Worm (Caenorhabditis elegans): ENCODE measurements around the gene srbc-6.

- TF ChIP-seq pqm-1 (tag; optimal IDR thresholded peaks at IDR 0.05) (no peak), ama-1 (optimal IDR thresholded peaks at IDR 0.05) (no peak), aha-1 (tag; optimal IDR thresholded peaks at IDR 0.05) (no peak), lin-13 (GFP tag; optimal IDR thresholded peaks at IDR 0.05) (no peak), egl-13 (tag; optimal IDR thresholded peaks at IDR 0.05) (no peak), ztf-11 (tag; optimal IDR thresholded peaks at IDR 0.05) (no peak), tlp-1 (tag; optimal IDR thresholded peaks at IDR 0.05) (no peak), unc-62 (GFP tag; optimal IDR thresholded peaks at IDR 0.05) (no peak), mdl-1 (tag; optimal IDR thresholded peaks at IDR 0.05) (no peak)
These were observed 25.9 kb downstream of the srbc-6 start for ce11 chrV:3195814-3196213.

All from whole organism, L1 larva.